Fruit fly (Drosophila melanogaster): Measurements from ENCODE around the gene CG10195.

- TF ChIP-seq CG8478 (optimal IDR thresholded peaks at IDR 0.05), result no peak
- TF ChIP-seq CTCF (optimal IDR thresholded peaks at IDR 0.05), result no peak
These were observed 11.0 kb downstream of the CG10195 start for dm6 chr2L:19473397-19474009.

Data from S2 (cell line).